Worm (Caenorhabditis elegans) whole organism, L3 larva: ENCODE data around the gene srz-79.

ENCODE experiments used
- elt-3 ChIP-seq, 3 experiments: fragments of 150-350 bp in 1 of 3; sonication (generic microtip) in 2 of 3; optimal IDR thresholded peaks; 2 replicates in 2 of 3; 4 replicates in 1 of 3; lab custom pipeline; 2014 to 2017; ENCODE audit warnings: missing biosample characterization in 3 of 3, missing genetic modification characterization in 3 of 3
- mdl-1 ChIP-seq: fragments of 150-350 bp; optimal IDR thresholded peaks from 2 replicates; lab custom pipeline; 2014; ENCODE audit warnings: missing biosample characterization, missing genetic modification characterization
- nhr-77 ChIP-seq: fragments of 150-350 bp; optimal IDR thresholded peaks from 2 replicates; lab custom pipeline; 2014; ENCODE audit warnings: missing biosample characterization, missing genetic modification characterization
- pha-4 ChIP-seq: fragments of 150-350 bp; optimal IDR thresholded peaks from 2 replicates; lab custom pipeline; 2014; ENCODE audit warnings: missing biosample characterization, missing genetic modification reagents, missing genetic modification characterization
- ztf-11 ChIP-seq: fragments of 150-350 bp; optimal IDR thresholded peaks from 2 replicates; lab custom pipeline; 2014; ENCODE audit warnings: missing biosample characterization, missing genetic modification characterization

DNA sequence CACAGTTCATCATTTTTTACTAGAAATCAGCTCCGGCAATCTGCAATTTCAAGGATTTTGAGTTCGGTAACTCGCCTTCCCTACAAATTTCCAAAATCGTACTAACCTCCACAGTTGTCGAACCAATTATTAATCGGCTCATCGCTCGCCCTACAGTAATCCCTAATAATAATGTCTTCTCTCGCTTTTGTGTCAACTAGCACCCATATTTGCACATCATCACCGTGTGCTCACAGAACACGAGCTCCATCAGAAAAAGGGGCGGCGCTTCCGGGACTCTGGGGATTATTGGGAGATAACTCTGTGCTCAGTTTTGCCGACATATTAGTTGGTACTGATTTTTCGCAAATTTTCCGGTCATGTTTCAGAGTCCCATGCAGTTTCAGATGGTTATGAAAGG is 4.5 kb downstream of the srz-79 start, which contains the start of gene ceh-53:
- TF ChIP-seq nhr-77 (no peak), pha-4 (no peak), elt-3 (tag; optimal IDR thresholded peaks at IDR 0.05; lab: Kevin White, UChicago) (no peak), mdl-1 (tag; lab: Kevin White, UChicago) (no peak), ztf-11 (tag; lab: Kevin White, UChicago) (no peak)
